Fruit fly (Drosophila melanogaster) whole organism, embryonic: ENCODE data around the gene Plod.

Source experiments
- ATbp ChIP-seq: fragments of 200-800 bp; sonication (Bioruptor generic); optimal IDR thresholded peaks from 2 replicates; lab custom pipeline; 2017; ENCODE audit warnings: missing biosample characterization, mild to moderate bottlenecking, missing genetic modification characterization, missing genetic modification reagents
- Abd-B ChIP-seq: fragments of 200-800 bp; sonication (Bioruptor generic); optimal IDR thresholded peaks from 2 replicates; lab custom pipeline; 2018; ENCODE audit warnings: missing biosample characterization, mild to moderate bottlenecking, missing genetic modification characterization, moderate library complexity
- Asciz ChIP-seq: fragments of 200-800 bp; sonication (Bioruptor generic); optimal IDR thresholded peaks from 2 replicates; lab custom pipeline; 2017; ENCODE audit warnings: missing biosample characterization, mild to moderate bottlenecking, missing genetic modification characterization, missing genetic modification reagents
- CG10267 ChIP-seq: fragments of 200-800 bp; sonication (Bioruptor generic); optimal IDR thresholded peaks from 2 replicates; lab custom pipeline; 2018; ENCODE audit warnings: missing biosample characterization, mild to moderate bottlenecking, missing genetic modification characterization, moderate library complexity
- CG11247 ChIP-seq: fragments of 200-800 bp; sonication (Bioruptor generic); IDR thresholded peaks from 2 replicates; pipeline ENCODE4 v1.3.6; 2022; ENCODE audit warnings: missing biosample characterization, missing genetic modification characterization
- CG11398 ChIP-seq: fragments of 200-800 bp; sonication (Bioruptor generic); optimal IDR thresholded peaks from 2 replicates; lab custom pipeline; 2016; ENCODE audit warnings: missing biosample characterization, missing genetic modification characterization
- CG11696 ChIP-seq: fragments of 200-800 bp; sonication (Bioruptor generic); IDR thresholded peaks from 2 replicates; pipeline ENCODE4 v1.3.6; 2022; ENCODE audit warnings: missing biosample characterization, missing genetic modification characterization
- CG1603 ChIP-seq: fragments of 200-800 bp; sonication (Bioruptor generic); optimal IDR thresholded peaks from 2 replicates; lab custom pipeline; 2019; ENCODE audit warnings: missing biosample characterization, mild to moderate bottlenecking, missing genetic modification characterization, moderate library complexity
- CG17612 ChIP-seq: fragments of 200-800 bp; sonication (Bioruptor generic); IDR thresholded peaks from 2 replicates; pipeline ENCODE4 v1.3.6; 2022; ENCODE audit warnings: missing biosample characterization, missing genetic modification characterization
- CG34376 ChIP-seq: fragments of 200-800 bp; sonication (Bioruptor generic); optimal IDR thresholded peaks from 2 replicates; lab custom pipeline; 2018; ENCODE audit warnings: missing biosample characterization, mild to moderate bottlenecking, missing genetic modification characterization
- CG5953 ChIP-seq: fragments of 200-800 bp; sonication (Bioruptor generic); IDR thresholded peaks from 2 replicates; pipeline ENCODE4 v1.3.6; 2022; ENCODE audit warnings: missing biosample characterization, missing genetic modification characterization
- CG8290 ChIP-seq, 3 experiments: fragments of 200-800 bp; sonication (Bioruptor generic); optimal IDR thresholded peaks; 2 replicates each; lab custom pipeline; 2016 to 2019; ENCODE audit warnings: missing biosample characterization in 3 of 3, missing genetic modification characterization in 3 of 3, mild to moderate bottlenecking in 2 of 3, moderate library complexity in 1 of 3
- CG9215 ChIP-seq: fragments of 200-800 bp; sonication (Bioruptor generic); IDR thresholded peaks from 2 replicates; pipeline ENCODE4 v1.3.6; 2022; ENCODE audit warnings: missing biosample characterization, missing genetic modification characterization
- CG9727 ChIP-seq: fragments of 200-800 bp; sonication (Bioruptor generic); optimal IDR thresholded peaks from 3 replicates; lab custom pipeline; 2017; ENCODE audit warnings: missing biosample characterization, mild to moderate bottlenecking, missing genetic modification characterization
- CG9797 ChIP-seq: fragments of 200-800 bp; sonication (Bioruptor generic); optimal IDR thresholded peaks from 3 replicates; lab custom pipeline; 2018; ENCODE audit warnings: missing biosample characterization, mild to moderate bottlenecking, missing genetic modification characterization
- H15 ChIP-seq: fragments of 200-800 bp; sonication (Bioruptor generic); IDR thresholded peaks from 3 replicates; pipeline ENCODE4 v1.3.6; 2022; ENCODE audit warnings: missing biosample characterization, missing genetic modification characterization
- Hr39 ChIP-seq: fragments of >200 bp; optimal IDR thresholded peaks from 2 replicates; lab custom pipeline; 2017
- Oli ChIP-seq: fragments of 200-800 bp; sonication (Bioruptor generic); optimal IDR thresholded peaks from 2 replicates; lab custom pipeline; 2018; ENCODE audit warnings: missing biosample characterization, mild to moderate bottlenecking, missing genetic modification characterization, moderate library complexity
- Ptx1 ChIP-seq: fragments of 200-800 bp; sonication (Bioruptor generic); IDR thresholded peaks from 2 replicates; pipeline ENCODE4 v1.3.6; 2022; ENCODE audit warnings: missing biosample characterization, missing genetic modification characterization
- Sox100B ChIP-seq: fragments of 200-800 bp; sonication (Bioruptor generic); optimal IDR thresholded peaks from 3 replicates; lab custom pipeline; 2018; ENCODE audit warnings: missing biosample characterization, mild to moderate bottlenecking, missing genetic modification characterization
- TFAM ChIP-seq: fragments of 200-800 bp; sonication (Bioruptor generic); optimal IDR thresholded peaks from 2 replicates; lab custom pipeline; 2017; ENCODE audit warnings: missing biosample characterization, missing genetic modification characterization, inconsistent platforms
- Vsx1 ChIP-seq: fragments of 200-800 bp; sonication (Bioruptor generic); optimal IDR thresholded peaks from 2 replicates; lab custom pipeline; 2017; ENCODE audit warnings: missing biosample characterization, mild to moderate bottlenecking, missing genetic modification characterization, missing genetic modification reagents
- bigmax ChIP-seq: fragments of 200-800 bp; sonication (Bioruptor generic); optimal IDR thresholded peaks from 2 replicates; lab custom pipeline; 2018; ENCODE audit warnings: missing biosample characterization, mild to moderate bottlenecking, missing genetic modification characterization
- cato ChIP-seq: fragments of 200-800 bp; sonication (Bioruptor generic); optimal IDR thresholded peaks from 2 replicates; lab custom pipeline; 2016; ENCODE audit warnings: missing biosample characterization, missing genetic modification characterization, borderline replicate concordance
- cg ChIP-seq: fragments of 200-800 bp; sonication (Bioruptor generic); optimal IDR thresholded peaks from 3 replicates; lab custom pipeline; 2019; ENCODE audit warnings: missing biosample characterization, mild to moderate bottlenecking, missing genetic modification characterization, moderate library complexity
- corto ChIP-seq: fragments of 200-800 bp; sonication (Bioruptor generic); optimal IDR thresholded peaks from 2 replicates; lab custom pipeline; 2016; ENCODE audit warnings: missing biosample characterization, mild to moderate bottlenecking, missing genetic modification characterization, moderate library complexity
- crp ChIP-seq, 2 experiments: fragments of 200-800 bp; sonication (Bioruptor generic); optimal IDR thresholded peaks; 2 replicates in 1 of 2; 3 replicates in 1 of 2; lab custom pipeline; 2017; ENCODE audit warnings: missing biosample characterization in 2 of 2, missing genetic modification characterization in 2 of 2, mild to moderate bottlenecking in 1 of 2, moderate library complexity in 1 of 2
- dan ChIP-seq: fragments of 200-800 bp; sonication (Bioruptor generic); IDR thresholded peaks from 2 replicates; pipeline ENCODE4 v1.3.6; 2022; ENCODE audit warnings: missing biosample characterization, missing genetic modification characterization
- dpn ChIP-seq, 2 experiments: fragments of 200-800 bp; sonication (Bioruptor generic); optimal IDR thresholded peaks; 3 replicates each; lab custom pipeline; 2016; ENCODE audit warnings: missing biosample characterization in 2 of 2, missing genetic modification characterization in 2 of 2
- gro ChIP-seq: fragments of 200-800 bp; sonication (Bioruptor generic); optimal IDR thresholded peaks from 2 replicates; lab custom pipeline; 2016; ENCODE audit warnings: missing biosample characterization, missing genetic modification characterization
- gsb ChIP-seq: fragments of 200-800 bp; sonication (Bioruptor generic); IDR thresholded peaks from 2 replicates; pipeline ENCODE4 v1.3.6; 2022; ENCODE audit warnings: missing biosample characterization, missing genetic modification characterization
- gt ChIP-seq: fragments of 200-800 bp; sonication (Bioruptor generic); IDR thresholded peaks from 2 replicates; pipeline ENCODE4 v1.3.6; 2022; ENCODE audit warnings: missing biosample characterization, missing genetic modification characterization
- hbn ChIP-seq: fragments of 200-800 bp; sonication (Bioruptor generic); IDR thresholded peaks from 2 replicates; pipeline ENCODE4 v1.3.6; 2022; ENCODE audit warnings: missing biosample characterization, missing genetic modification characterization; ENCODE audit not compliant: partially characterized antibody
- hkb ChIP-seq, 2 experiments: fragments of 200-800 bp in 1 of 2; fragments of >200 bp in 1 of 2; sonication (Bioruptor generic) in 1 of 2; IDR thresholded peaks in 1 of 2; optimal IDR thresholded peaks in 1 of 2; 2 replicates each; pipeline versions ENCODE4 v1.3.6 to Lab custom; 2017 to 2022; ENCODE audit warnings: missing biosample characterization in 1 of 2, missing genetic modification characterization in 1 of 2
- jigr1 ChIP-seq: fragments of 200-800 bp; sonication (Bioruptor generic); IDR thresholded peaks from 3 replicates; pipeline ENCODE4 v1.3.6; 2022; ENCODE audit warnings: missing biosample characterization, missing genetic modification characterization
- lilli ChIP-seq: fragments of 200-800 bp; sonication (Bioruptor generic); optimal IDR thresholded peaks from 3 replicates; lab custom pipeline; 2016; ENCODE audit warnings: missing biosample characterization, missing genetic modification characterization
- pan ChIP-seq, 4 experiments: fragments of >200 bp in 3 of 4; fragments of 200-800 bp in 1 of 4; sonication (Bioruptor generic) in 1 of 4; optimal IDR thresholded peaks in 3 of 4; IDR thresholded peaks in 1 of 4; 2 replicates each; pipeline versions ENCODE4 v1.3.6 to Lab custom; 2017 to 2022; ENCODE audit warnings: missing biosample characterization in 2 of 4, missing genetic modification characterization in 2 of 4, mixed read lengths in 1 of 4
- row ChIP-seq: fragments of 200-800 bp; sonication (Bioruptor generic); IDR thresholded peaks from 3 replicates; pipeline ENCODE4 v1.3.6; 2022; ENCODE audit warnings: missing biosample characterization, missing genetic modification characterization
- scrt ChIP-seq: fragments of 200-800 bp; sonication (Bioruptor generic); optimal IDR thresholded peaks from 2 replicates; lab custom pipeline; 2018; ENCODE audit warnings: missing biosample characterization, mild to moderate bottlenecking, missing genetic modification characterization, moderate library complexity
- sima ChIP-seq: fragments of 200-800 bp; sonication (Bioruptor generic); optimal IDR thresholded peaks from 2 replicates; lab custom pipeline; 2016; ENCODE audit warnings: missing biosample characterization, missing genetic modification characterization
- slbo ChIP-seq: fragments of 200-800 bp; sonication (Bioruptor generic); IDR thresholded peaks from 2 replicates; pipeline ENCODE4 v1.3.6; 2022; ENCODE audit warnings: missing biosample characterization, missing genetic modification characterization
- sr ChIP-seq: fragments of 200-800 bp; sonication (Bioruptor generic); IDR thresholded peaks from 3 replicates; pipeline ENCODE4 v1.3.6; 2022; ENCODE audit warnings: missing biosample characterization, missing genetic modification characterization
- tin ChIP-seq: fragments of 200-800 bp; sonication (Bioruptor generic); optimal IDR thresholded peaks from 3 replicates; lab custom pipeline; 2016; ENCODE audit warnings: missing biosample characterization, missing genetic modification characterization
- trh ChIP-seq: fragments of 200-800 bp; sonication (Bioruptor generic); optimal IDR thresholded peaks from 2 replicates; lab custom pipeline; 2016; ENCODE audit warnings: missing biosample characterization, missing genetic modification characterization
- twi ChIP-seq: fragments of 200-800 bp; optimal IDR thresholded peaks from 2 replicates; lab custom pipeline; 2019; ENCODE audit warnings: missing biosample characterization, mild to moderate bottlenecking, missing genetic modification characterization, moderate library complexity
- vvl ChIP-seq: fragments of 200-800 bp; sonication (Bioruptor generic); IDR thresholded peaks from 2 replicates; pipeline ENCODE4 v1.3.6; 2022; ENCODE audit warnings: missing biosample characterization, missing genetic modification characterization
- zen ChIP-seq: fragments of 200-800 bp; sonication (Bioruptor generic); optimal IDR thresholded peaks from 3 replicates; lab custom pipeline; 2018; ENCODE audit warnings: missing biosample characterization, mild to moderate bottlenecking, missing genetic modification characterization, moderate library complexity

Gene Plod

dm6 chr3L:11169299-11170181 lies 36.3 kb downstream of the Plod start, which contains the start of the genes wls and Adck5 (continued):
- TF ChIP-seq zen (tag; lab: Kevin White, UChicago) (no peak), Sox100B (GFP tag; lab: Kevin White, UChicago) (no peak), CG11247 (0 out of 2 replicates have a peak, but pooled peaks have one; percentile 32), Hr39 (lab: Kevin White, UChicago) (no peak), gt (GFP tag; lab: Robert Waterston, UW) (no peak), Ptx1 (GFP tag; lab: Robert Waterston, UW) (no peak), sr (GFP tag; lab: Robert Waterston, UW) (0 out of 3 replicates have a peak, but pooled peaks have one; percentile 46), H15 (GFP tag; lab: Robert Waterston, UW) (no peak), CG9215 (GFP tag; lab: Robert Waterston, UW) (no peak), row (no peak), cato (GFP tag; lab: Kevin White, UChicago) (no peak), CG11696 (GFP tag; lab: Robert Waterston, UW) (no peak), Oli (tag; lab: Kevin White, UChicago) (no peak), corto (GFP tag; lab: Kevin White, UChicago) (no peak), CG9797 (GFP tag; lab: Kevin White, UChicago) (peak; percentile 70), CG1603 (peak; percentile 57), CG5953 (GFP tag; lab: Robert Waterston, UW) (no peak), dpn (GFP tag; optimal IDR thresholded peaks at IDR 0.05; lab: Kevin White, UChicago) (peak; percentile 9 to 57), CG8290 (GFP tag; optimal IDR thresholded peaks at IDR 0.05; lab: Kevin White, UChicago) (no peak), CG8290 (tag; optimal IDR thresholded peaks at IDR 0.05; lab: Kevin White, UChicago) (no peak), crp (GFP tag; optimal IDR thresholded peaks at IDR 0.05; lab: Kevin White, UChicago) (peak; percentile 58 to 92), dan (no peak), lilli (peak; percentile 26), bigmax (peak; percentile 41), sima (GFP tag; lab: Kevin White, UChicago) (no peak), Vsx1 (GFP tag; lab: Kevin White, UChicago) (no peak), jigr1 (no peak), gro (GFP tag; lab: Kevin White, UChicago) (peak; percentile 40), hbn (0 out of 2 replicates have a peak, but pooled peaks have one; percentile 27), twi (no peak), CG11398 (peak; percentile 45), vvl (GFP tag; lab: Robert Waterston, UW) (0 out of 2 replicates have a peak, but pooled peaks have one; percentile 30), CG34376 (GFP tag; lab: Kevin White, UChicago) (peak; percentile 59), tin (no peak), pan (optimal IDR thresholded peaks at IDR 0.05; lab: Kevin White, UChicago) (peak in 1 of 2 experiments; percentile 53), pan (GFP tag; optimal IDR thresholded peaks at IDR 0.05 in 1 of 2, IDR thresholded peaks at IDR 0.05 in 1 of 2) (peak in 1 of 2 experiments; percentile 72), Asciz (GFP tag; lab: Kevin White, UChicago) (no peak), gsb (no peak), scrt (peak; percentile 82), Abd-B (GFP tag; lab: Kevin White, UChicago) (no peak), TFAM (no peak), slbo (no peak), CG17612 (no peak), hkb (optimal IDR thresholded peaks at IDR 0.05; lab: Kevin White, UChicago) (no peak), hkb (GFP tag; IDR thresholded peaks at IDR 0.05; lab: Robert Waterston, UW) (peak; percentile 69), cg (GFP tag; lab: Kevin White, UChicago) (no peak), CG9727 (GFP tag; lab: Kevin White, UChicago) (peak; percentile 63), CG10267 (tag; lab: Kevin White, UChicago) (peak; percentile 52), ATbp (GFP tag; lab: Kevin White, UChicago) (peak; percentile 46), trh (no peak)
